Worm (Caenorhabditis elegans) whole organism, mixed stage, embryonic: ENCODE data around the gene rsp-3.

Experiments used
- M03D4.4 ChIP-seq: sonication (generic microtip); optimal IDR thresholded peaks from 2 replicates; lab custom pipeline; 2017; ENCODE audit warnings: mild to moderate bottlenecking, missing genetic modification characterization, missing compliant biosample characterization
- bed-3 ChIP-seq: fragments of 200-800 bp; sonication (Bioruptor generic); optimal IDR thresholded peaks from 3 replicates; lab custom pipeline; 2018; ENCODE audit warnings: mild to moderate bottlenecking, missing genetic modification characterization, moderate library complexity, missing compliant biosample characterization
- blmp-1 ChIP-seq: fragments of 150-350 bp; optimal IDR thresholded peaks from 2 replicates; lab custom pipeline; 2014; ENCODE audit warnings: missing biosample characterization, missing genetic modification characterization
- ceh-43 ChIP-seq: fragments of 200-800 bp; sonication (Bioruptor generic); optimal IDR thresholded peaks from 2 replicates; lab custom pipeline; 2018; ENCODE audit warnings: mild to moderate bottlenecking, missing genetic modification characterization, moderate library complexity, missing compliant biosample characterization
- ceh-83 ChIP-seq: fragments of 200-800 bp; sonication (Bioruptor generic); optimal IDR thresholded peaks from 2 replicates; lab custom pipeline; 2018; ENCODE audit warnings: mild to moderate bottlenecking, missing genetic modification characterization, missing compliant biosample characterization
- drap-1 ChIP-seq: fragments of 200-800 bp; sonication (Bioruptor generic); optimal IDR thresholded peaks from 3 replicates; lab custom pipeline; 2018; ENCODE audit warnings: mild to moderate bottlenecking, missing genetic modification characterization, missing compliant biosample characterization
- flh-1 ChIP-seq: fragments of 200-800 bp; sonication (Bioruptor generic); optimal IDR thresholded peaks from 2 replicates; lab custom pipeline; 2018; ENCODE audit warnings: mild to moderate bottlenecking, missing genetic modification characterization, moderate library complexity, missing compliant biosample characterization
- ham-2 ChIP-seq: fragments of 200-800 bp; sonication (Bioruptor generic); optimal IDR thresholded peaks from 2 replicates; lab custom pipeline; 2018; ENCODE audit warnings: mild to moderate bottlenecking, missing genetic modification characterization, missing compliant biosample characterization
- hlh-1 ChIP-seq: fragments of 150-350 bp; optimal IDR thresholded peaks from 2 replicates; lab custom pipeline; 2014; ENCODE audit warnings: missing biosample characterization, missing genetic modification reagents, missing genetic modification characterization
- lin-13 ChIP-seq: fragments of 150-350 bp; optimal IDR thresholded peaks from 2 replicates; lab custom pipeline; 2014; ENCODE audit warnings: missing biosample characterization, missing genetic modification characterization
- lin-32 ChIP-seq: fragments of 200-800 bp; sonication (Bioruptor generic); optimal IDR thresholded peaks from 2 replicates; lab custom pipeline; 2018; ENCODE audit warnings: mild to moderate bottlenecking, missing genetic modification characterization, missing compliant biosample characterization
- lsy-2 ChIP-seq: fragments of 150-350 bp; optimal IDR thresholded peaks from 2 replicates; lab custom pipeline; 2014; ENCODE audit warnings: missing biosample characterization, missing genetic modification characterization
- mls-2 ChIP-seq: sonication (generic microtip); optimal IDR thresholded peaks from 2 replicates; lab custom pipeline; 2016; ENCODE audit warnings: mild to moderate bottlenecking, missing genetic modification characterization, moderate library complexity, missing compliant biosample characterization
- nhr-12 ChIP-seq: fragments of 150-350 bp; optimal IDR thresholded peaks from 2 replicates; lab custom pipeline; 2014; ENCODE audit warnings: missing biosample characterization, missing genetic modification characterization
- nhr-2 ChIP-seq: fragments of 150-350 bp; optimal IDR thresholded peaks from 2 replicates; lab custom pipeline; 2014; ENCODE audit warnings: missing biosample characterization, missing genetic modification characterization
- nhr-237 ChIP-seq: fragments of 150-350 bp; optimal IDR thresholded peaks from 2 replicates; lab custom pipeline; 2014; ENCODE audit warnings: missing biosample characterization, missing genetic modification characterization
- nhr-28 ChIP-seq: fragments of 150-350 bp; optimal IDR thresholded peaks from 2 replicates; lab custom pipeline; 2014; ENCODE audit warnings: missing biosample characterization, missing genetic modification characterization
- nhr-76 ChIP-seq: sonication (generic microtip); optimal IDR thresholded peaks from 2 replicates; lab custom pipeline; 2017; ENCODE audit warnings: missing biosample characterization, missing genetic modification characterization
- pha-4 ChIP-seq: fragments of 150-350 bp; optimal IDR thresholded peaks from 2 replicates; lab custom pipeline; 2018; ENCODE audit warnings: missing biosample characterization, missing genetic modification reagents, missing genetic modification characterization
- snpc-4 ChIP-seq: fragments of 150-350 bp; optimal IDR thresholded peaks from 2 replicates; lab custom pipeline; 2014; ENCODE audit warnings: missing biosample characterization, missing genetic modification characterization
- sptf-1 ChIP-seq: sonication (generic microtip); optimal IDR thresholded peaks from 2 replicates; lab custom pipeline; 2017; ENCODE audit warnings: mild to moderate bottlenecking, missing genetic modification characterization, moderate library complexity, missing compliant biosample characterization
- tbx-8 ChIP-seq: fragments of 200-800 bp; sonication (Bioruptor generic); optimal IDR thresholded peaks from 2 replicates; lab custom pipeline; 2018; ENCODE audit warnings: mild to moderate bottlenecking, missing genetic modification characterization, moderate library complexity, missing compliant biosample characterization
- unc-39 ChIP-seq: fragments of 150-350 bp; optimal IDR thresholded peaks from 2 replicates; lab custom pipeline; 2014; ENCODE audit warnings: missing biosample characterization, missing genetic modification characterization
- unc-62 ChIP-seq: fragments of 150-350 bp; optimal IDR thresholded peaks from 2 replicates; lab custom pipeline; 2014; ENCODE audit warnings: missing biosample characterization, missing genetic modification reagents, missing genetic modification characterization
- ztf-11 ChIP-seq: fragments of 150-350 bp; optimal IDR thresholded peaks from 2 replicates; lab custom pipeline; 2014; ENCODE audit warnings: missing biosample characterization, missing genetic modification characterization

rsp-3 gene

ce11 chrIII:12697591-12697990, 9.9 kb upstream of the rsp-3 start:
- TF ChIP-seq ceh-83 (GFP tag; lab: Kevin White, UChicago): no peak
- no peak for TF ChIP-seq ceh-43 (GFP tag; lab: Kevin White, UChicago)
- no peak for TF ChIP-seq mls-2 (tag; lab: Kevin White, UChicago)
- no peak for TF ChIP-seq lsy-2 (tag; lab: Kevin White, UChicago)
- TF ChIP-seq sptf-1 (tag; lab: Kevin White, UChicago): no peak
- no peak for TF ChIP-seq M03D4.4
- no peak for TF ChIP-seq nhr-237 (tag; lab: Kevin White, UChicago)
- no peak for TF ChIP-seq drap-1
- TF ChIP-seq nhr-76 (tag; lab: Kevin White, UChicago): no peak
- TF ChIP-seq ham-2 (GFP tag; lab: Kevin White, UChicago): no peak
- no peak for TF ChIP-seq ztf-11 (tag; lab: Kevin White, UChicago)

DNA sequence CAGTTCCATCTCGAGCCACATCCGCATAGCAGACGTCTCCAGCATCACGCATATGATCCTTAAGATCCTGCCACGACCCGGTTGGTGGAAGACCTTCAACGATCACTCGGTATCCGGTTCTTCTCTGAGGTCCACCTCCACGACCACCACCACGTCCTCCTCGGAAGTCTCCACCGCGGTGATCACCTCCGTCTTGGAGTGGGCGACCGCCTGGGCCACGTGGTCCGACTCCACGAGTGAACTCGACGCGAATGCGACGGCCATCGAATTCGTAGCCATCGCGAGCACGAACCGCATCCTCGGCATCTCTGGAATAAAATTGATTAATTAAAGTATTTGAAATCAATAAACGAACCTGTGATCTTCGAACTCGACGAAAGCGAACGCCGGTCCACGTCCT, 340 bp downstream of the rsp-3 start:
- TF ChIP-seq ceh-83 (GFP tag; lab: Kevin White, UChicago): no peak
- TF ChIP-seq ham-2 (GFP tag; lab: Kevin White, UChicago): no peak
- no peak for TF ChIP-seq lin-32

DNA sequence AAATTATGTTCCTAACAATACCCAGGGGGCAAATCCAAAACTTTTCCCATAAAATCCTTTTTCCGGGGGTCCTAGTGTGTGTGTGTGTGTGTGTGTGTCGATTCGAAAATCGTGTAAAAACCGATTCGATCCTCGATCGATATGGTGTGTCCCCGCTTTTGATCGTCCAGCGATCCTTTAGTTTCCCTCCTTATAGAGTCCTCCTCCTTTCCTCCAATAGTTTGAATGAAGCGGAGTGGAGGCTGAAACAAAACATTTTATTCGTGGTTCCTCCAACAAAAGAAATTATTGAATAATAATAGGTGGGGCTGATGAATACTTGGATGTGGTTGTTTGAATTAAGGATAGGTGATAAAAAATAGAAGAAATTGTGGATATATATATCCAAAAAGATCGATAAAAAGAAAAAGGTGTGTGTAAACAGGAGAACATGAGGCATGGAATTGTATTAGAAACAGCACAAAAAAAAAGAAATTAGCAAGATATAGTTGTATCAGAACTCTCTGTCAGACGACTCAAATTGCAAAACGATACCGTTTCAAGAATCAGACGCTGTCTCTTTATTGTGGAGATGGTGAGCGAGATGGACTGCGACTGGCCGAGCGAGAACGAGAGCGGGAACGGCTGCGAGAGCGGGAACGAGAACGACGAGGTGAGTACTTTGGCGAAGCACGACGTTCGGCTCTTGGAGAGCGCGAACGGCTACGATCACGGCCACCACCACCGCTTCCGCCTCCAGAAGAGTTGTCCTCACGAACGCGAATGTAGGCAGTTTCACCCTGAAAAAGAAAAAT, 1.1 kb downstream of the rsp-3 start:
- TF ChIP-seq bed-3 (GFP tag; lab: Kevin White, UChicago) (no peak), flh-1 (GFP tag; lab: Kevin White, UChicago) (no peak), lsy-2 (tag; lab: Kevin White, UChicago) (no peak), nhr-237 (tag; lab: Kevin White, UChicago) (no peak)

DNA sequence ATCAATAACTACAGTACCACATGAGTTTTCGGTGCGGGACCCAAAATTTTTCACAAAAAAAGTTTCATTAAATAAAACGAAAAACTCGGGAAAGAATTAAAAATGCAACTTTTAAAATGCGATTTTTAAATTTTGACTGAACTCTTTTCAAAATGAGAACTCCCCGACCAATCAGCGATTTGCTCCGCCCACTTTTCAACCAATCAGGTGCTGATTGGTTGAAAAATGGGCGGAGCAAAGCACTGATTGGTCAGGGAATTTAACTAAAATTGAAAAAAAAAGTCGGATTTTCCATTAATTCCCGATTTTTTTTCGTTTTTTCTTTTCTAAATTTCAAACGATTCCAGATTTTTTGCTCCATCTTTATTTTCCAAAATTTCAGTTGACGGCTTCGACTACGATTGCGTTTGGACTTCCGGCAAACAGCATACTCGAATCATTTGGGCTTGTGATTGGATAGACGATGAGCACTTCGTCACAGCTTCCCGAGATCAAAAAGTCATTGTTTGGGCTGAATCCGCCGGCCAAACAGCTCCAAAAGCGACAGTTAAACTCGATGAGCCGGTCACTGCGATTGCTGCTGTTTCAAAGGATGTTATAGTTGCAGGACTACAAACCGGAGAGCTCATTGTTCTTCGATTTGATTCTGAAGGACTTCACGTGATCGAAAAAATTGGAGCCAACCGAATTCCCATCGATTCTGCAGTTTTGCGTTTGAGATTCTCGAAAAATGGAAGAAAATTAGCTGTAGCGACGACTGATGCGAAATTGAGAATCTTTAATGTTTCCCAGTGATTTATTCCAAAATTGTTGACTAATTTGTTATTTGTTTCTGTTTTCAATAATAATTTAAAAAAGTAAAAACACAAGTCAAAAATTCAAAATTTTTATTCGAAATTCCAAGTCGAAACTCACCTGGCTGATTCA, 2.1 kb downstream of the rsp-3 start:
- TF ChIP-seq tbx-8 (GFP tag; lab: Kevin White, UChicago) (no peak), ceh-43 (GFP tag; lab: Kevin White, UChicago) (no peak), nhr-28 (no peak), pha-4 (tag; lab: Kevin White, UChicago) (no peak), nhr-2 (tag; lab: Kevin White, UChicago) (no peak), M03D4.4 (no peak), unc-62 (GFP tag; lab: Kevin White, UChicago) (no peak), ham-2 (GFP tag; lab: Kevin White, UChicago) (no peak), ztf-11 (tag; lab: Kevin White, UChicago) (no peak), lsy-2 (tag; lab: Kevin White, UChicago) (no peak), flh-1 (GFP tag; lab: Kevin White, UChicago) (no peak), unc-39 (tag; lab: Kevin White, UChicago) (no peak)

DNA sequence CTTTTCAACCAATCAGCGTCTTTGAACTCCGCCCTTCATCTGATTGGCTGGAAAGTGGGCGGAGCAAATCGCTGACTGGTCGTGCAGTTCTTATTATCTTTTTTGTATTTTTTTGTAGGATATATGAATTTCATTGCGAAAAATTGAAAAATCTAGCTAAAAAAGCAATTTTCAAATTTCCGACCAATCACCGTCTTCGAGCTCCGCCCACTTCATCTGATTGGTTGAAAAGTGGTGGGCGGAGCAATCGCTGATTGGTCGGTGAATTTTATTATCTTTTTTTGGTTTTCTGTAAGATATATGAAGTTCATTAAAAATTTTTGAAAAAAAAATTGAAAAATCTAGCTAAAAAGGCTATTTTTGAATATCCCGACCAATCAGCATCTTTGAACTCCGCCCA, 7.5 kb downstream of the rsp-3 start:
- TF ChIP-seq mls-2 (tag; lab: Kevin White, UChicago): no peak
- no peak for TF ChIP-seq ztf-11 (tag; lab: Kevin White, UChicago)
- TF ChIP-seq sptf-1 (tag; lab: Kevin White, UChicago): no peak
- TF ChIP-seq hlh-1 (tag; lab: Kevin White, UChicago): no peak
- no peak for TF ChIP-seq nhr-12
- TF ChIP-seq blmp-1 (tag; lab: Kevin White, UChicago): no peak
- no peak for TF ChIP-seq bed-3 (GFP tag; lab: Kevin White, UChicago)
- TF ChIP-seq snpc-4 (tag; lab: Kevin White, UChicago): no peak
- no peak for TF ChIP-seq ceh-43 (GFP tag; lab: Kevin White, UChicago)
- TF ChIP-seq, all 35 proteins: peak for 0

DNA sequence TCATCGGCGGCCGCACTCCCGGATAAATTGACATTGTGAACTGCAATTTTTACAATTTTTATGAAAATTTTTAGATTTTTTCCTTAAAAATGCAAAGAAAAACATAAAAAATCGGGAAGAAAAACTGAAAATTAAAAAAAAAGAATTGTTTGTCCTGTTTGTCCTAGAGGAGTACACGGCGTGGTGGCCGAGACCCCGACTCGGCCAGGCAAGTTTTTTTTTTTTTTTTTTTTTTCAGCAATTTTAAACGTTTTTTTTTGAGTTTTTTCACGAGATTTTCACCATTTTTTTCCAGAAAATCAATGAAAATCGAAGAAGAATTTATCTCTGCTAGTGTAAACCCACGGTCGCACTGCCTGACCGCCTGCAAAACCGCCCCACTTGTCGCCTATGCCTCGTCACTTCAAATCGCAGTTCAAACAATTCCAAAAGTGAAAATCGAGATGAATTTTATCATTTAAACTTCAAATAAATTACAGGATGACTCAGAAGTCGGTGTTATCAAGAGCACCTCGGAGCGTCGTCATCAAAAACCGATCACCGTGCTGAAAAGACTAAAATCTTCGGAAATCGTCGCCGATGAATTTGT, 14.2 kb downstream of the rsp-3 start, which contains the start of the genes taf-7.2 and elpc-2:
Gene taf-7.2, minus strand, starts transcription at position 42 of the 589 bp plus-strand sequence.
Gene elpc-2, plus strand, starts transcription at position 296 of the 589 bp plus-strand sequence.
- no peak for TF ChIP-seq lin-32
- peak; percentile 17 for TF ChIP-seq lin-13 (tag; lab: Kevin White, UChicago)
